Worm (Caenorhabditis elegans) whole organism, mixed stage, embryonic: Measurements from ENCODE around the gene srh-97.

ENCODE experiments used
- blmp-1 ChIP-seq: fragments of 150-350 bp; optimal IDR thresholded peaks from 2 replicates; lab custom pipeline; 2014; ENCODE audit warnings: missing biosample characterization, missing genetic modification characterization
- ces-1 ChIP-seq: fragments of 150-350 bp; optimal IDR thresholded peaks from 2 replicates; lab custom pipeline; 2014; ENCODE audit warnings: missing biosample characterization, missing genetic modification reagents, missing genetic modification characterization
- elt-3 ChIP-seq: fragments of 150-350 bp; optimal IDR thresholded peaks from 2 replicates; lab custom pipeline; 2014; ENCODE audit warnings: missing biosample characterization, missing genetic modification characterization
- flh-1 ChIP-seq: fragments of 200-800 bp; sonication (Bioruptor generic); optimal IDR thresholded peaks from 2 replicates; lab custom pipeline; 2018; ENCODE audit warnings: mild to moderate bottlenecking, missing genetic modification characterization, moderate library complexity, missing compliant biosample characterization
- lin-13 ChIP-seq: fragments of 150-350 bp; optimal IDR thresholded peaks from 2 replicates; lab custom pipeline; 2014; ENCODE audit warnings: missing biosample characterization, missing genetic modification characterization
- pha-4 ChIP-seq: fragments of 150-350 bp; optimal IDR thresholded peaks from 2 replicates; lab custom pipeline; 2018; ENCODE audit warnings: missing biosample characterization, missing genetic modification reagents, missing genetic modification characterization
- unc-39 ChIP-seq: fragments of 150-350 bp; optimal IDR thresholded peaks from 2 replicates; lab custom pipeline; 2014; ENCODE audit warnings: missing biosample characterization, missing genetic modification characterization
- unc-62 ChIP-seq: fragments of 150-350 bp; optimal IDR thresholded peaks from 2 replicates; lab custom pipeline; 2014; ENCODE audit warnings: missing biosample characterization, missing genetic modification reagents, missing genetic modification characterization
- ztf-11 ChIP-seq: fragments of 150-350 bp; optimal IDR thresholded peaks from 2 replicates; lab custom pipeline; 2014; ENCODE audit warnings: missing biosample characterization, missing genetic modification characterization

- TF ChIP-seq ztf-11 (tag; lab: Kevin White, UChicago) (no peak), unc-62 (GFP tag; lab: Kevin White, UChicago) (no peak), elt-3 (tag; lab: Kevin White, UChicago) (no peak), pha-4 (no peak), unc-39 (tag; lab: Kevin White, UChicago) (no peak), lin-13 (tag; lab: Kevin White, UChicago) (no peak), blmp-1 (tag; lab: Kevin White, UChicago) (no peak), ces-1 (no peak), flh-1 (GFP tag; lab: Kevin White, UChicago) (no peak)
These were observed 2.8 kb upstream of the srh-97 start, which contains the start of gene clc-13 for ce11 chrV:17014050-17014449.
